Fruit fly (Drosophila melanogaster) whole organism: ENCODE results near the gene Exn.

ENCODE experiments used
- CG8478 ChIP-seq: fragments of >200 bp; optimal IDR thresholded peaks from 2 replicates; lab custom pipeline; 2018; ENCODE audit warnings: inconsistent platforms
- EcR ChIP-seq, 2 experiments: fragments of >200 bp; optimal IDR thresholded peaks; 2 replicates each; lab custom pipeline; 2017; ENCODE audit warnings: missing biosample characterization in 2 of 2, missing genetic modification characterization in 2 of 2, missing genetic modification reagents in 2 of 2
- pan ChIP-seq: fragments of >200 bp; optimal IDR thresholded peaks from 2 replicates; lab custom pipeline; 2017
- psq ChIP-seq: fragments of >200 bp; optimal IDR thresholded peaks from 2 replicates; lab custom pipeline; 2017

DNA sequence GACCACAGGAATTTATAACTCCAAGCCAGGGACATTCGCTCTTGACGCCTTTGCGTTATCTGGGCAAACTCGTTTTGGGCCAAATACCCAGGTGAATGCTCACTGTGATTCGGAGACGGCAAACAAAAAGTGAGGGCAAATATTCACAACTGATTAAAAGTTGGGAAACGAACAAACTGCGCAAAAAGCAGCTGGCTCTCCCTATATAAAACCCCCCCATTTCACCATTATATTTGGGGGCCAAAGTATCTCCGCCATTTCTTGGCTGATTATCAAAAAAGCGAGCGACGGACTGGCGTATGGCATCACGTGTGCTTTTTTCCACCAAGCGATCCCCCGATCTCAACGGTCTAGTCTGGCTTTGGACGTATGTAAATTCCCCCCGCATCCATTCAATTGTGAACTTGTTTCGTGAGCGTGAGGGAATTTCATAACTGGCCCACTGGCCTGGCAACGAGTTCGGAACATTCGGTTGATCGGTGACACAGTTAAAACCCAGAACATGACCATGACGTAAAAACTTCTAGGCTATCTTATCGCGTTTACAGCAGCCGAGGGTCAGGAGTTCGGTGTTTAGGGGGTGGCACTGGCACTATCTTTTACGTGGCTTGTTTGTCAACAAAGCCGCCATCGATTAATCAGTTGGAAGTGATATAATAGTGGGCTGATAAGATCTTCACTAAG, 11.3 kb upstream of the Exn start:
- TF ChIP-seq pan (lab: Kevin White, UChicago) = no peak
- no peak for TF ChIP-seq psq (lab: Kevin White, UChicago)
- TF ChIP-seq EcR (GFP tag; optimal IDR thresholded peaks at IDR 0.05; lab: Kevin White, UChicago) = no peak
- TF ChIP-seq CG8478 (lab: Kevin White, UChicago) = no peak
